Worm (Caenorhabditis elegans): ENCODE measurements around the gene cpt-6.

Gene cpt-6

DNA sequence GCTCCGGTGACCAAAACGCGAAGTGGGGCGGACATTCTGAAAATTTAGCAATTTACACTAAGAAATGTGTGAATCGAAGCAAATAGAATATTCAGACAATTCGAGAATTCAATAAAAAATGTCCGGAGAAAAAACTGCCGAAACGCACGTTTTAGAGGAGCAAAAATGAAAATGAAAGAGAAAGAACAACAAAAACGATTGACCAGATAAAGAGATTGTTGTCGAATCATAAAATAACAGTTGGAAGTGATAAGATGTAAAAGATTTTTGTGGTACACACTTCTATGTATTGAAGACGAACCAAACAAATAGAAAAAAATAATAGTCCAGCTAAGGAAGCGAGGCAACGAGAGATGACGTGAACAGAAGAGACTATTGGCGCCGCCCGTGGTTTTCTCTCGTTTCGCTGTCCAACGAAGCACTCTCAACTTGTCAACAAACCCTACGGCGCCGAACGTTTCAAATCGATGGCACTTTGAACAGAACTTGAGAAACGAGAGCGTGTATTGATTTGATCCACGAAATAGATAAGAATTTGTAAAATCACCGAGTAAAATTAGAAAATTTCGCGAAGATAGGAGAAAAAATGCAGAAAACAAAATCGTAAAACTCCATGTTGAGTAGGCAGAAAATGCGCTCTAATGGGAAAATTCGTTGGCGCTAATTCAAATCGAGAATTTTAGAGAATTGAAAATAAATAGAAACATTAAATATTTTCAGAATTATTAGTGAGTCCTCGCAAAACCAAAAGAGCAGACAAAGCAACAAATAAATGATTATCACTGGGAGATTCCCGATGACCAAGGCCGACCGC is 23.0 kb upstream of the cpt-6 start, which contains the start of gene mdh-1:
TSS of gene mdh-1 (minus strand) at position 36 of the 814 bp plus-strand sequence.
- TF ChIP-seq lin-14 (GFP tag; optimal IDR thresholded peaks at IDR 0.05) (peak; percentile 58), nhr-47 (tag; optimal IDR thresholded peaks at IDR 0.05) (peak; percentile 13), mep-1 (tag; optimal IDR thresholded peaks at IDR 0.05) (peak; percentile 7), elt-3 (tag; optimal IDR thresholded peaks at IDR 0.05) (peak in 1 of 6 experiments; percentile 40), dpl-1 (GFP tag; optimal IDR thresholded peaks at IDR 0.05) (peak; percentile 44 to 79 (median 53)), pax-3 (tag; optimal IDR thresholded peaks at IDR 0.05) (peak; percentile 11), nhr-85 (tag) (peak; percentile 30), lin-15B (tag; optimal IDR thresholded peaks at IDR 0.05) (no peak), egl-27 (tag; optimal IDR thresholded peaks at IDR 0.05) (peak in 1 of 2 experiments; percentile 25), elt-2 (tag; optimal IDR thresholded peaks at IDR 0.05) (peak; percentile 29), blmp-1 (tag; optimal IDR thresholded peaks at IDR 0.05) (peak; percentile 62), nhr-84 (tag; optimal IDR thresholded peaks at IDR 0.05) (no peak), lin-35 (GFP tag; optimal IDR thresholded peaks at IDR 0.05) (peak; percentile 30 to 71), isw-1 (GFP tag; IDR thresholded peaks at IDR 0.05) (no peak), efl-1 (optimal IDR thresholded peaks at IDR 0.05) (peak in 1 of 2 experiments; percentile 75), efl-1 (GFP tag; optimal IDR thresholded peaks at IDR 0.05 in 1 of 2) (peak; percentile 72 to 96), fkh-8 (tag; optimal IDR thresholded peaks at IDR 0.05) (peak; percentile 33)

DNA sequence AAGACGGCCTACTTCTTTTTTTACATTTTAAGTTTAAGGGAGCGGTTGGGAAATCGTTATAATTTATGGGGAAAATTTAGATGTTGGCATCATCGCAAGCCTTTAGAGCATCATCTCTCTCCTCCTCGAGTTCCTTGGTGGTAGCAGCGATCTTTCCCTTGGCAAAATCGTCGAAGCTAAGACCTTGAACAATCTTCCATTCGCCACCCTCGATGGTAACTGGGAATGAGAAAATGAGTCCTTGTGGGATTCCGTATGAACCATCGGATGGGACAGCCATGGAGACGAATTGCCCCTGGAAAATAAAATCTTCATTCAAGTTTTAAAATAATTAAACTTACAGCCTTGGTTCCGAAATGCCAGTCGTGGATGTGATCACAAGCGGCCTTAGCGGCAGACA is 21.6 kb upstream of the cpt-6 start:
- TF ChIP-seq blmp-1 (tag; optimal IDR thresholded peaks at IDR 0.05): no peak
- no peak for TF ChIP-seq C04F5.9 (tag; optimal IDR thresholded peaks at IDR 0.05)
- no peak for TF ChIP-seq snu-23 (GFP tag; optimal IDR thresholded peaks at IDR 0.05)
- TF ChIP-seq ceh-8 (GFP tag; optimal IDR thresholded peaks at IDR 0.05): no peak
- no peak for TF ChIP-seq ama-1 (optimal IDR thresholded peaks at IDR 0.05)
- no peak for TF ChIP-seq lin-35 (GFP tag; optimal IDR thresholded peaks at IDR 0.05)
- no peak for TF ChIP-seq xbp-1 (tag; optimal IDR thresholded peaks at IDR 0.05)
- no peak for TF ChIP-seq elt-2 (tag; optimal IDR thresholded peaks at IDR 0.05)
- TF ChIP-seq mep-1 (tag; optimal IDR thresholded peaks at IDR 0.05): no peak
- TF ChIP-seq egl-13 (tag; optimal IDR thresholded peaks at IDR 0.05): no peak
- TF ChIP-seq unc-62 (GFP tag; optimal IDR thresholded peaks at IDR 0.05): no peak
- no peak for TF ChIP-seq F16B12.6 (tag; optimal IDR thresholded peaks at IDR 0.05)
- TF ChIP-seq aha-1 (tag; optimal IDR thresholded peaks at IDR 0.05): no peak

DNA sequence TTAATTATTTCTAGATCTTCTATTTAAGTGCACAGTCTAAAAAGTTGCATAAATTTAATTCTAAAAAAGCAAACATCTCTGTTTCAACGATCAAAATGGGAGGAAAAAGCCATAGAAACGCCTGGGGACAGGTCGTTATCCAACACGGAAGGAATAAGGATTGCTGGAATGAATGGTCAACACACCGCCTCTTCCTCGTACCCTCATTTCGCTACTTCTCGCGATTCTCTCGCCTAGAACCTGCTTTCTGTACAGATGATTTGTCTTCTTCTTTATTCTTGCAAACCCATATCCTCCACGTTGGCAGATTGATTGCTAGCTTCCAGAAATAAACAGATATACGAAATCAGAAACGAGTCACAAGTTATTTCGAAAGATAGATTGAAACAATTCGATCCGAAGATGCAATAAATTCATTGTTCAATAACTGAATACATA is 21.2 kb upstream of the cpt-6 start, which contains the start of gene dpy-11:
TSS of gene dpy-11 (minus strand) at position 354 of the 438 bp plus-strand sequence.
- TF ChIP-seq nhr-19 (GFP tag; conservative IDR thresholded peaks at IDR 0.05): peak; percentile 44; the same call in 1 of the 2 replicates
- peak; percentile 70 for TF ChIP-seq nhr-85 (tag)
- TF ChIP-seq aly-2 (tag; optimal IDR thresholded peaks at IDR 0.05): peak; percentile 77
- TF ChIP-seq unc-86 (tag; optimal IDR thresholded peaks at IDR 0.05): no peak
- TF ChIP-seq grh-1 (GFP tag; IDR thresholded peaks at IDR 0.05): 0 out of 2 replicates have a peak, but pooled peaks have one; percentile 33
- TF ChIP-seq lir-3 (tag; optimal IDR thresholded peaks at IDR 0.05; ENCODE audit: poor library complexity): peak; percentile 30
- TF ChIP-seq lin-14 (GFP tag; optimal IDR thresholded peaks at IDR 0.05): peak; percentile 39
- TF ChIP-seq swsn-7 (tag; optimal IDR thresholded peaks at IDR 0.05): peak; percentile 24
- no peak for TF ChIP-seq efl-1 (optimal IDR thresholded peaks at IDR 0.05)
- TF ChIP-seq efl-1 (GFP tag; optimal IDR thresholded peaks at IDR 0.05 in 1 of 2): peak in 1 of 2 experiments; percentile 89
- TF ChIP-seq rnt-1 (tag; optimal IDR thresholded peaks at IDR 0.05): peak; percentile 23
- peak; percentile 92 for TF ChIP-seq ama-1 (optimal IDR thresholded peaks at IDR 0.05)
- peak; percentile 60 for TF ChIP-seq ztf-4 (tag; optimal IDR thresholded peaks at IDR 0.05)
- TF ChIP-seq ceh-82 (tag; optimal IDR thresholded peaks at IDR 0.05): peak in 1 of 3 experiments; percentile 11
- TF ChIP-seq mep-1 (tag; optimal IDR thresholded peaks at IDR 0.05): no peak
- no peak for TF ChIP-seq sptf-1 (tag; optimal IDR thresholded peaks at IDR 0.05)
- TF ChIP-seq nhr-90 (tag; optimal IDR thresholded peaks at IDR 0.05; ENCODE audit: poor library complexity): peak; percentile 44
- no peak for TF ChIP-seq elt-2 (tag; optimal IDR thresholded peaks at IDR 0.05)
- TF ChIP-seq zag-1 (tag; optimal IDR thresholded peaks at IDR 0.05): no peak
- peak; percentile 64 for TF ChIP-seq nhr-71 (tag; optimal IDR thresholded peaks at IDR 0.05)
- TF ChIP-seq lsy-2 (tag; optimal IDR thresholded peaks at IDR 0.05): no peak
- TF ChIP-seq elt-3 (tag; optimal IDR thresholded peaks at IDR 0.05): peak in 2 of 6 experiments; percentile 12 to 43
- peak; percentile 38 for TF ChIP-seq blmp-1 (tag; optimal IDR thresholded peaks at IDR 0.05)
- peak; percentile 13 for TF ChIP-seq nhr-47 (tag; optimal IDR thresholded peaks at IDR 0.05)
- TF ChIP-seq snu-23 (GFP tag; optimal IDR thresholded peaks at IDR 0.05): peak; percentile 65
- no peak for TF ChIP-seq tlp-1 (tag; optimal IDR thresholded peaks at IDR 0.05)
- TF ChIP-seq lin-35 (GFP tag; optimal IDR thresholded peaks at IDR 0.05): peak in 1 of 2 experiments; percentile 12

Measured in whole organism, L1 larva.